Fruit fly (Drosophila melanogaster) whole organism, embryonic: ENCODE data around the gene CG43138.

Source experiments
- ATbp ChIP-seq: fragments of 200-800 bp; sonication (Bioruptor generic); optimal IDR thresholded peaks from 2 replicates; lab custom pipeline; 2017; ENCODE audit warnings: missing biosample characterization, mild to moderate bottlenecking, missing genetic modification characterization, missing genetic modification reagents
- Aef1 ChIP-seq: fragments of 200-800 bp; sonication (Bioruptor generic); IDR thresholded peaks from 3 replicates; pipeline ENCODE4 v1.3.6; 2022; ENCODE audit warnings: missing biosample characterization, missing genetic modification characterization
- Atf-2 ChIP-seq: fragments of 200-800 bp; sonication (Bioruptor generic); optimal IDR thresholded peaks from 2 replicates; lab custom pipeline; 2016; ENCODE audit warnings: missing biosample characterization, missing genetic modification characterization
- Atf6 ChIP-seq: fragments of 200-800 bp; sonication (Bioruptor generic); IDR thresholded peaks from 2 replicates; pipeline ENCODE4 v1.3.6; 2022; ENCODE audit warnings: missing biosample characterization, missing genetic modification characterization
- B-H2 ChIP-seq: fragments of 200-800 bp; sonication (Bioruptor generic); optimal IDR thresholded peaks from 2 replicates; lab custom pipeline; 2018; ENCODE audit warnings: missing biosample characterization, mild to moderate bottlenecking, missing genetic modification characterization
- Bgb ChIP-seq: fragments of 200-800 bp; sonication (Bioruptor generic); IDR thresholded peaks from 2 replicates; pipeline ENCODE4 v1.3.6; 2022; ENCODE audit warnings: missing biosample characterization, missing genetic modification characterization; ENCODE audit not compliant: partially characterized antibody
- CG10321 ChIP-seq: fragments of 200-800 bp; sonication (Bioruptor generic); IDR thresholded peaks from 2 replicates; pipeline ENCODE4 v1.3.6; 2022; ENCODE audit warnings: missing biosample characterization, missing genetic modification characterization
- CG11696 ChIP-seq: fragments of 200-800 bp; sonication (Bioruptor generic); IDR thresholded peaks from 2 replicates; pipeline ENCODE4 v1.3.6; 2022; ENCODE audit warnings: missing biosample characterization, missing genetic modification characterization
- CG11723 ChIP-seq: fragments of 200-800 bp; sonication (Bioruptor generic); optimal IDR thresholded peaks from 2 replicates; lab custom pipeline; 2017; ENCODE audit warnings: missing biosample characterization, mild to moderate bottlenecking, missing genetic modification characterization
- CG12236 ChIP-seq: fragments of 200-800 bp; sonication (Bioruptor generic); optimal IDR thresholded peaks from 2 replicates; lab custom pipeline; 2016; ENCODE audit warnings: missing biosample characterization, missing genetic modification characterization
- CG12391 ChIP-seq: fragments of 200-800 bp; sonication (Bioruptor generic); optimal IDR thresholded peaks from 3 replicates; lab custom pipeline; 2018; ENCODE audit warnings: missing biosample characterization, mild to moderate bottlenecking, missing genetic modification characterization, moderate library complexity
- CG13287 ChIP-seq: fragments of 200-800 bp; sonication (Bioruptor generic); IDR thresholded peaks from 2 replicates; pipeline ENCODE4 v1.3.6; 2022; ENCODE audit warnings: missing biosample characterization, missing genetic modification characterization; ENCODE audit not compliant: partially characterized antibody
- CG13775 ChIP-seq: fragments of 200-800 bp; sonication (Bioruptor generic); optimal IDR thresholded peaks from 3 replicates; lab custom pipeline; 2017; ENCODE audit warnings: missing biosample characterization, mild to moderate bottlenecking, missing genetic modification characterization
- CG15011 ChIP-seq: fragments of 200-800 bp; sonication (Bioruptor generic); optimal IDR thresholded peaks from 3 replicates; lab custom pipeline; 2018; ENCODE audit warnings: missing biosample characterization, mild to moderate bottlenecking, missing genetic modification characterization
- CG1647 ChIP-seq: fragments of 200-800 bp; sonication (Bioruptor generic); optimal IDR thresholded peaks from 3 replicates; lab custom pipeline; 2016; ENCODE audit warnings: missing biosample characterization, missing genetic modification characterization
- CG16779 ChIP-seq: fragments of 200-800 bp; sonication (Bioruptor generic); IDR thresholded peaks from 2 replicates; pipeline ENCODE4 v1.3.6; 2022; ENCODE audit warnings: missing biosample characterization, missing genetic modification characterization
- CG17568 ChIP-seq: fragments of 200-800 bp; sonication (Bioruptor generic); optimal IDR thresholded peaks from 2 replicates; lab custom pipeline; 2018; ENCODE audit warnings: missing biosample characterization, mild to moderate bottlenecking, missing genetic modification characterization, moderate library complexity
- CG17912 ChIP-seq: fragments of 200-800 bp; sonication (Bioruptor generic); optimal IDR thresholded peaks from 2 replicates; lab custom pipeline; 2018; ENCODE audit warnings: missing biosample characterization, mild to moderate bottlenecking, missing genetic modification characterization
- CG18476 ChIP-seq: fragments of 200-800 bp; sonication (Bioruptor generic); optimal IDR thresholded peaks from 2 replicates; lab custom pipeline; 2016; ENCODE audit warnings: missing biosample characterization, mild to moderate bottlenecking, missing genetic modification characterization
- CG18599 ChIP-seq: fragments of 200-800 bp; sonication (Bioruptor generic); optimal IDR thresholded peaks from 3 replicates; lab custom pipeline; 2017; ENCODE audit warnings: missing biosample characterization, missing genetic modification characterization, mild to moderate bottlenecking, moderate library complexity, missing genetic modification reagents
- CG2120 ChIP-seq: fragments of 200-800 bp; sonication (Bioruptor generic); optimal IDR thresholded peaks from 3 replicates; lab custom pipeline; 2016; ENCODE audit warnings: missing biosample characterization, missing genetic modification characterization
- CG3726 ChIP-seq: fragments of 200-800 bp; sonication (Bioruptor generic); IDR thresholded peaks from 3 replicates; pipeline ENCODE4, ENCODE4 v1.3.6; 2022; ENCODE audit warnings: missing biosample characterization, missing genetic modification characterization
- CG4617 ChIP-seq: fragments of 200-800 bp; sonication (Bioruptor generic); optimal IDR thresholded peaks from 3 replicates; lab custom pipeline; 2016; ENCODE audit warnings: missing biosample characterization, missing genetic modification characterization, borderline replicate concordance
- CG6765 ChIP-seq: fragments of 200-800 bp; sonication (Bioruptor generic); optimal IDR thresholded peaks from 3 replicates; lab custom pipeline; 2017; ENCODE audit warnings: missing biosample characterization, mild to moderate bottlenecking, missing genetic modification characterization
- CG9817 ChIP-seq: fragments of 200-800 bp; sonication (Bioruptor generic); optimal IDR thresholded peaks from 2 replicates; lab custom pipeline; 2018; ENCODE audit warnings: missing biosample characterization, mild to moderate bottlenecking, missing genetic modification characterization, moderate library complexity
- ERR ChIP-seq: fragments of 200-800 bp; sonication (Bioruptor generic); optimal IDR thresholded peaks from 2 replicates; lab custom pipeline; 2016; ENCODE audit warnings: missing biosample characterization, missing genetic modification characterization
- Ets65A ChIP-seq: fragments of 200-800 bp; sonication (Bioruptor generic); peaks from one replicate; lab custom pipeline; 2016; ENCODE audit warnings: missing biosample characterization, missing genetic modification characterization
- NFAT ChIP-seq: fragments of 200-800 bp; sonication (Bioruptor generic); IDR thresholded peaks from 2 replicates; pipeline ENCODE4 v1.3.6; 2022; ENCODE audit warnings: missing biosample characterization, missing genetic modification characterization
- Optix ChIP-seq: fragments of 200-800 bp; sonication (Bioruptor generic); IDR thresholded peaks from 3 replicates; pipeline ENCODE4 v1.3.6; 2022; ENCODE audit warnings: missing biosample characterization, missing genetic modification characterization
- Sox102F ChIP-seq: fragments of 200-800 bp; sonication (Bioruptor generic); optimal IDR thresholded peaks from 2 replicates; lab custom pipeline; 2018; ENCODE audit warnings: missing biosample characterization, mild to moderate bottlenecking, missing genetic modification characterization, moderate library complexity
- Usf ChIP-seq: fragments of 200-800 bp; sonication (Bioruptor generic); optimal IDR thresholded peaks from 2 replicates; lab custom pipeline; 2017; ENCODE audit warnings: missing genotype, missing biosample characterization, missing genetic modification characterization
- ab ChIP-seq: fragments of 200-800 bp; sonication (Bioruptor generic); optimal IDR thresholded peaks from 2 replicates; lab custom pipeline; 2016; ENCODE audit warnings: missing biosample characterization, missing genetic modification characterization
- amos ChIP-seq: fragments of 200-800 bp; sonication (Bioruptor generic); IDR thresholded peaks from 2 replicates; pipeline ENCODE4 v1.3.6; 2022; ENCODE audit warnings: missing biosample characterization, missing genetic modification characterization; ENCODE audit not compliant: partially characterized antibody
- bowl ChIP-seq: fragments of 200-800 bp; sonication (Bioruptor generic); IDR thresholded peaks from 2 replicates; pipeline ENCODE4 v1.3.6; 2022; ENCODE audit warnings: missing biosample characterization, missing genetic modification characterization
- bsh ChIP-seq, 2 experiments: fragments of 200-800 bp; sonication (Bioruptor generic); optimal IDR thresholded peaks; 2 replicates each; lab custom pipeline; 2017 to 2018; ENCODE audit warnings: mild to moderate bottlenecking in 2 of 2, missing biosample characterization in 2 of 2, missing genetic modification characterization in 2 of 2, moderate library complexity in 1 of 2
- ci ChIP-seq: fragments of 200-800 bp; sonication (Bioruptor generic); IDR thresholded peaks from 3 replicates; pipeline ENCODE4 v1.3.6; 2022; ENCODE audit warnings: missing biosample characterization, missing genetic modification characterization
- dati ChIP-seq: fragments of 200-800 bp; sonication (Bioruptor generic); IDR thresholded peaks from 2 replicates; pipeline ENCODE4 v1.3.6; 2022; ENCODE audit warnings: missing biosample characterization, missing genetic modification characterization
- dmrt11E ChIP-seq: fragments of 200-800 bp; sonication (Bioruptor generic); optimal IDR thresholded peaks from 3 replicates; lab custom pipeline; 2018; ENCODE audit warnings: missing biosample characterization, mild to moderate bottlenecking, missing genetic modification characterization, moderate library complexity
- ham ChIP-seq: fragments of 200-800 bp; sonication (Bioruptor generic); IDR thresholded peaks from 2 replicates; pipeline ENCODE4 v1.3.6; 2022; ENCODE audit warnings: missing biosample characterization, missing genetic modification characterization
- lbe ChIP-seq: fragments of 200-800 bp; sonication (Bioruptor generic); optimal IDR thresholded peaks from 2 replicates; lab custom pipeline; 2016; ENCODE audit warnings: missing biosample characterization, mild to moderate bottlenecking, missing genetic modification characterization
- lola ChIP-seq, 3 experiments: fragments of >200 bp in 2 of 3; fragments of 200-800 bp in 1 of 3; sonication (Bioruptor generic) in 1 of 3; optimal IDR thresholded peaks; 2 replicates each; lab custom pipeline; 2017 to 2019; ENCODE audit warnings: missing biosample characterization in 3 of 3, missing genetic modification characterization in 3 of 3, mild to moderate bottlenecking in 1 of 3, moderate library complexity in 1 of 3
- lov ChIP-seq, 2 experiments: fragments of 200-800 bp in 1 of 2; fragments of >200 bp in 1 of 2; sonication (Bioruptor generic) in 1 of 2; IDR thresholded peaks in 1 of 2; optimal IDR thresholded peaks in 1 of 2; 2 replicates in 1 of 2; 3 replicates in 1 of 2; pipeline versions ENCODE4 v1.3.6 to Lab custom; 2017 to 2022; ENCODE audit warnings: missing biosample characterization in 1 of 2, missing genetic modification characterization in 1 of 2
- p53 ChIP-seq: fragments of 200-800 bp; sonication (Bioruptor generic); optimal IDR thresholded peaks from 2 replicates; lab custom pipeline; 2016; ENCODE audit warnings: missing biosample characterization, missing genetic modification characterization
- pita ChIP-seq: fragments of 200-800 bp; sonication (Bioruptor generic); optimal IDR thresholded peaks from 2 replicates; lab custom pipeline; 2017; ENCODE audit warnings: missing biosample characterization, mild to moderate bottlenecking, missing genetic modification characterization
- sens ChIP-seq: fragments of 200-800 bp; sonication (Bioruptor generic); peaks from one replicate; lab custom pipeline; 2016; ENCODE audit warnings: missing biosample characterization, missing genetic modification characterization
- slp2 ChIP-seq: fragments of 200-800 bp; sonication (Bioruptor generic); optimal IDR thresholded peaks from 2 replicates; lab custom pipeline; 2016; ENCODE audit warnings: missing biosample characterization, missing genetic modification characterization
- trh ChIP-seq: fragments of 200-800 bp; sonication (Bioruptor generic); optimal IDR thresholded peaks from 2 replicates; lab custom pipeline; 2016; ENCODE audit warnings: missing biosample characterization, missing genetic modification characterization

Gene CG43138

dm6 chrX:7543891-7544290 lies 15.8 kb downstream of the CG43138 start (continued):
- no peak for TF ChIP-seq CG1647 (GFP tag; lab: Kevin White, UChicago)
- TF ChIP-seq CG13287: no peak
- TF ChIP-seq trh (GFP tag; lab: Kevin White, UChicago): no peak
- no peak for TF ChIP-seq CG12391 (tag; lab: Kevin White, UChicago)
- TF ChIP-seq ATbp (GFP tag; lab: Kevin White, UChicago): no peak
- no peak for TF ChIP-seq CG11723 (GFP tag; lab: Kevin White, UChicago)
- no peak for TF ChIP-seq B-H2 (GFP tag; lab: Kevin White, UChicago)
- TF ChIP-seq CG10321 (GFP tag; lab: Robert Waterston, UW): no peak
- TF ChIP-seq ab (GFP tag; lab: Kevin White, UChicago): no peak
- no peak for TF ChIP-seq CG15011 (GFP tag; lab: Kevin White, UChicago)
- no peak for TF ChIP-seq Bgb (GFP tag; lab: Robert Waterston, UW)
- no peak for TF ChIP-seq Optix (GFP tag; lab: Robert Waterston, UW)
- no peak for TF ChIP-seq CG12236 (GFP tag; lab: Kevin White, UChicago)
- TF ChIP-seq Atf6 (GFP tag; lab: Robert Waterston, UW): no peak
- no peak for TF ChIP-seq CG3726
- peak; percentile 19 for TF ChIP-seq dmrt11E (tag; lab: Kevin White, UChicago)
- peak in 1 of 2 experiments; percentile 48 for TF ChIP-seq bsh (GFP tag; optimal IDR thresholded peaks at IDR 0.05; lab: Kevin White, UChicago)
- no peak for TF ChIP-seq CG17568 (GFP tag; lab: Kevin White, UChicago)
- no peak for TF ChIP-seq Usf (GFP tag; lab: Kevin White, UChicago)
- TF ChIP-seq ci (GFP tag; lab: Robert Waterston, UW): no peak
- TF ChIP-seq, all 482 proteins: peak for 16

dm6 chrX:7546362-7546761 lies 18.3 kb downstream of the CG43138 start:
- TF ChIP-seq sens (peak; percentile 19), CG18476 (GFP tag; lab: Kevin White, UChicago) (no peak)

- TF ChIP-seq Ets65A (GFP tag; lab: Kevin White, UChicago) (peak; percentile 30), CG13775 (GFP tag; lab: Kevin White, UChicago) (no peak), NFAT (no peak), CG11696 (GFP tag; lab: Robert Waterston, UW) (no peak), CG2120 (no peak), p53 (no peak), sens (peak; percentile 45), dati (GFP tag; lab: Robert Waterston, UW) (no peak), Sox102F (GFP tag; lab: Kevin White, UChicago) (no peak), amos (GFP tag; lab: Robert Waterston, UW) (no peak), ham (GFP tag; lab: Robert Waterston, UW) (no peak), slp2 (no peak), CG9817 (tag; lab: Kevin White, UChicago) (no peak)
Measured at dm6 chrX:7547892-7548291, 19.8 kb downstream of the CG43138 start, which contains the start of gene CG32719. Gene CG32719 (minus strand): TSS chrX:7547992.

dm6 chrX:7550704-7551103 lies 22.6 kb downstream of the CG43138 start:
- TF ChIP-seq CG16779 (GFP tag; lab: Robert Waterston, UW): no peak
- TF ChIP-seq Atf-2 (GFP tag; lab: Kevin White, UChicago): no peak
- TF ChIP-seq CG4617 (GFP tag; lab: Kevin White, UChicago): no peak
- TF ChIP-seq CG18599 (GFP tag; lab: Kevin White, UChicago): peak; percentile 72
- TF ChIP-seq CG17912 (GFP tag; lab: Kevin White, UChicago): no peak
- TF ChIP-seq lola (GFP tag; optimal IDR thresholded peaks at IDR 0.05; lab: Kevin White, UChicago): peak in 1 of 3 experiments; percentile 26
- no peak for TF ChIP-seq lov (optimal IDR thresholded peaks at IDR 0.05; lab: Kevin White, UChicago)
- TF ChIP-seq lov (GFP tag; IDR thresholded peaks at IDR 0.05; lab: Robert Waterston, UW): no peak
- no peak for TF ChIP-seq ERR
- no peak for TF ChIP-seq Aef1 (GFP tag; lab: Robert Waterston, UW)
- no peak for TF ChIP-seq lbe (GFP tag; lab: Kevin White, UChicago)
- no peak for TF ChIP-seq pita (GFP tag; lab: Kevin White, UChicago)
- TF ChIP-seq bowl (GFP tag; lab: Robert Waterston, UW): no peak
- no peak for TF ChIP-seq CG1647 (GFP tag; lab: Kevin White, UChicago)
- no peak for TF ChIP-seq CG6765 (GFP tag; lab: Kevin White, UChicago)
